Worm (Caenorhabditis elegans): ENCODE results near the gene asna-1.

The asna-1 gene

ce11 chrIII:8887184-8887801 is 7.6 kb upstream of the asna-1 start, which contains the start of gene famh-136:
Gene famh-136, plus strand, starts transcription at chrIII:8887751.
- peak; percentile 88 for TF ChIP-seq snpc-4 (tag; optimal IDR thresholded peaks at IDR 0.05)
- TF ChIP-seq ztf-4 (tag; optimal IDR thresholded peaks at IDR 0.05), result peak; percentile 9
- peak; percentile 95 for TF ChIP-seq pha-4 (tag; optimal IDR thresholded peaks at IDR 0.05)
- no peak for TF ChIP-seq fos-1 (tag; optimal IDR thresholded peaks at IDR 0.05)
- peak; percentile 68 for TF ChIP-seq nhr-11 (tag; optimal IDR thresholded peaks at IDR 0.05)
- no peak for TF ChIP-seq daf-12 (tag; optimal IDR thresholded peaks at IDR 0.05)
- TF ChIP-seq nhr-67 (tag; optimal IDR thresholded peaks at IDR 0.05), result no peak
- no peak for TF ChIP-seq ZK546.5 (tag; optimal IDR thresholded peaks at IDR 0.05)
- TF ChIP-seq nhr-12 (tag; optimal IDR thresholded peaks at IDR 0.05), result no peak
- no peak for TF ChIP-seq unc-62 (GFP tag; optimal IDR thresholded peaks at IDR 0.05)
- TF ChIP-seq zag-1 (tag; optimal IDR thresholded peaks at IDR 0.05), result no peak
- no peak for TF ChIP-seq ztf-11 (tag; optimal IDR thresholded peaks at IDR 0.05)
- TF ChIP-seq eor-1 (tag; optimal IDR thresholded peaks at IDR 0.05), result no peak
- peak; percentile 48 for TF ChIP-seq hmg-11 (tag; optimal IDR thresholded peaks at IDR 0.05)
- TF ChIP-seq tbx-2 (tag; optimal IDR thresholded peaks at IDR 0.05), result peak; percentile 69
- peak; percentile 14 for TF ChIP-seq nhr-25 (tag; optimal IDR thresholded peaks at IDR 0.05)
- TF ChIP-seq jun-1 (tag; optimal IDR thresholded peaks at IDR 0.05), result peak; percentile 69
- peak; percentile 77 for TF ChIP-seq lin-15B (tag; optimal IDR thresholded peaks at IDR 0.05)
- no peak for TF ChIP-seq nhr-28 (tag; optimal IDR thresholded peaks at IDR 0.05)
- peak; percentile 65 for TF ChIP-seq lin-39 (tag; optimal IDR thresholded peaks at IDR 0.05)
- peak; percentile 48 for TF ChIP-seq R02D3.7 (tag; optimal IDR thresholded peaks at IDR 0.05)
- no peak for TF ChIP-seq nhr-76 (tag; optimal IDR thresholded peaks at IDR 0.05)
- peak; percentile 71 for TF ChIP-seq ceh-28 (tag; optimal IDR thresholded peaks at IDR 0.05)
- peak; percentile 57 for TF ChIP-seq lsy-12 (tag; optimal IDR thresholded peaks at IDR 0.05)
- peak; percentile 82 for TF ChIP-seq nhr-43 (tag; optimal IDR thresholded peaks at IDR 0.05; ENCODE audit: poor library complexity, severe bottlenecking)
- TF ChIP-seq sea-2 (GFP tag; optimal IDR thresholded peaks at IDR 0.05), result no peak
- peak; percentile 23 for TF ChIP-seq egl-5 (tag; optimal IDR thresholded peaks at IDR 0.05)
- no peak for TF ChIP-seq aly-2 (tag; optimal IDR thresholded peaks at IDR 0.05)
- no peak for TF ChIP-seq ceh-16 (tag; optimal IDR thresholded peaks at IDR 0.05)
- no peak for TF ChIP-seq fkh-10 (GFP tag; optimal IDR thresholded peaks at IDR 0.05)
- peak; percentile 22 for TF ChIP-seq nhr-77 (tag; optimal IDR thresholded peaks at IDR 0.05)
- no peak for TF ChIP-seq mml-1 (tag; optimal IDR thresholded peaks at IDR 0.05)
- TF ChIP-seq nhr-237 (tag; optimal IDR thresholded peaks at IDR 0.05), result no peak
- TF ChIP-seq nhr-23 (tag; optimal IDR thresholded peaks at IDR 0.05), result no peak
- no peak for TF ChIP-seq unc-39 (tag; optimal IDR thresholded peaks at IDR 0.05)
- peak; percentile 84 for TF ChIP-seq elt-2 (tag; optimal IDR thresholded peaks at IDR 0.05)
- TF ChIP-seq egl-27 (tag; optimal IDR thresholded peaks at IDR 0.05), result no peak
- no peak for TF ChIP-seq fkh-2 (tag; optimal IDR thresholded peaks at IDR 0.05)
- TF ChIP-seq pqm-1 (tag; optimal IDR thresholded peaks at IDR 0.05), result peak; percentile 58
- peak; percentile 86 for TF ChIP-seq nfya-1 (tag; optimal IDR thresholded peaks at IDR 0.05; ENCODE audit: insufficient read depth)
- TF ChIP-seq skn-1 (tag; optimal IDR thresholded peaks at IDR 0.05), result peak; percentile 47

- TF ChIP-seq mml-1 (tag; optimal IDR thresholded peaks at IDR 0.05), result no peak
- TF ChIP-seq nhr-67 (tag; optimal IDR thresholded peaks at IDR 0.05), result no peak
- no peak for TF ChIP-seq fkh-2 (tag; optimal IDR thresholded peaks at IDR 0.05)
- TF ChIP-seq nhr-12 (tag; optimal IDR thresholded peaks at IDR 0.05), result no peak
- TF ChIP-seq sea-2 (GFP tag; optimal IDR thresholded peaks at IDR 0.05), result no peak
- TF ChIP-seq nhr-11 (tag; optimal IDR thresholded peaks at IDR 0.05), result no peak
- TF ChIP-seq egl-5 (tag; optimal IDR thresholded peaks at IDR 0.05), result peak; percentile 20
- peak; percentile 49 for TF ChIP-seq lin-15B (tag; optimal IDR thresholded peaks at IDR 0.05)
- no peak for TF ChIP-seq nhr-237 (tag; optimal IDR thresholded peaks at IDR 0.05)
- no peak for TF ChIP-seq nhr-28 (tag; optimal IDR thresholded peaks at IDR 0.05)
- peak; percentile 41 for TF ChIP-seq jun-1 (tag; optimal IDR thresholded peaks at IDR 0.05)
- no peak for TF ChIP-seq elt-1 (tag; optimal IDR thresholded peaks at IDR 0.05)
- no peak for TF ChIP-seq ceh-9 (tag; optimal IDR thresholded peaks at IDR 0.05)
- peak; percentile 19 for TF ChIP-seq nhr-23 (tag; optimal IDR thresholded peaks at IDR 0.05)
- no peak for TF ChIP-seq ztf-11 (tag; optimal IDR thresholded peaks at IDR 0.05)
- TF ChIP-seq ceh-16 (tag; optimal IDR thresholded peaks at IDR 0.05), result no peak
- no peak for TF ChIP-seq aly-2 (tag; optimal IDR thresholded peaks at IDR 0.05)
- TF ChIP-seq fkh-10 (GFP tag; optimal IDR thresholded peaks at IDR 0.05), result no peak
- no peak for TF ChIP-seq ZK546.5 (tag; optimal IDR thresholded peaks at IDR 0.05)
- TF ChIP-seq egl-27 (tag; optimal IDR thresholded peaks at IDR 0.05), result no peak
- no peak for TF ChIP-seq lsy-12 (tag; optimal IDR thresholded peaks at IDR 0.05)
- no peak for TF ChIP-seq R02D3.7 (tag; optimal IDR thresholded peaks at IDR 0.05)
- no peak for TF ChIP-seq ceh-28 (tag; optimal IDR thresholded peaks at IDR 0.05)
- no peak for TF ChIP-seq elt-3 (tag; optimal IDR thresholded peaks at IDR 0.05)
- TF ChIP-seq nhr-76 (tag; optimal IDR thresholded peaks at IDR 0.05), result no peak
- peak; percentile 22 for TF ChIP-seq nhr-25 (tag; optimal IDR thresholded peaks at IDR 0.05)
- peak; percentile 92 for TF ChIP-seq skn-1 (tag; optimal IDR thresholded peaks at IDR 0.05)
- peak; percentile 77 for TF ChIP-seq nfya-1 (tag; optimal IDR thresholded peaks at IDR 0.05; ENCODE audit: insufficient read depth)
- TF ChIP-seq mdl-1 (tag; optimal IDR thresholded peaks at IDR 0.05), result no peak
- TF ChIP-seq eor-1 (tag; optimal IDR thresholded peaks at IDR 0.05), result no peak
- no peak for TF ChIP-seq unc-62 (GFP tag; optimal IDR thresholded peaks at IDR 0.05)
- no peak for TF ChIP-seq nhr-77 (tag; optimal IDR thresholded peaks at IDR 0.05)
- no peak for TF ChIP-seq daf-12 (tag; optimal IDR thresholded peaks at IDR 0.05)
- TF ChIP-seq lin-39 (tag; optimal IDR thresholded peaks at IDR 0.05), result peak; percentile 8
- no peak for TF ChIP-seq ama-1 (optimal IDR thresholded peaks at IDR 0.05)
- no peak for TF ChIP-seq tbx-2 (tag; optimal IDR thresholded peaks at IDR 0.05)
- peak; percentile 59 for TF ChIP-seq pha-4 (tag; optimal IDR thresholded peaks at IDR 0.05)
- no peak for TF ChIP-seq unc-39 (tag; optimal IDR thresholded peaks at IDR 0.05)
- peak; percentile 26 for TF ChIP-seq hmg-11 (tag; optimal IDR thresholded peaks at IDR 0.05)
- TF ChIP-seq fos-1 (tag; optimal IDR thresholded peaks at IDR 0.05), result no peak
- no peak for TF ChIP-seq nhr-43 (tag; optimal IDR thresholded peaks at IDR 0.05; ENCODE audit: poor library complexity, severe bottlenecking)
Measured at ce11 chrIII:8888956-8889355, 5.9 kb upstream of the asna-1 start, which contains the start of gene ZK637.14. Gene ZK637.14, minus strand, starts transcription at chrIII:8889156.
